Worm (Caenorhabditis elegans) whole organism, L4/young adult: Measurements from ENCODE around the gene asm-1.

Source experiments
- W03F9.2 ChIP-seq: fragments of 150-350 bp; optimal IDR thresholded peaks from 2 replicates; lab custom pipeline; 2014; ENCODE audit warnings: missing biosample characterization, missing genetic modification characterization
- dao-5 ChIP-seq: sonication (generic microtip); optimal IDR thresholded peaks from 2 replicates; lab custom pipeline; 2016; ENCODE audit warnings: missing genotype, missing genetic modification characterization, moderate library complexity, missing compliant biosample characterization
- him-1 ChIP-seq: sonication (generic microtip); optimal IDR thresholded peaks from 2 replicates; lab custom pipeline; 2016; ENCODE audit warnings: missing genotype, missing genetic modification reagents, missing genetic modification characterization, missing compliant biosample characterization

- TF ChIP-seq W03F9.2 (tag; lab: Kevin White, UChicago) (no peak), him-1 (tag; lab: Kevin White, UChicago) (no peak), dao-5 (tag; lab: Kevin White, UChicago) (no peak)
Measured at ce11 chrII:6939873-6940272, 30.0 kb downstream of the asm-1 start.
